Worm (Caenorhabditis elegans) whole organism, L3 larva: Measurements from ENCODE around the gene cyc-2.1.

ENCODE experiments used
- R02D3.7 ChIP-seq: fragments of 150-350 bp; optimal IDR thresholded peaks from 2 replicates; lab custom pipeline; 2014; ENCODE audit warnings: missing biosample characterization, missing genetic modification characterization
- ZK546.5 ChIP-seq: sonication (generic microtip); optimal IDR thresholded peaks from 2 replicates; lab custom pipeline; 2017; ENCODE audit warnings: missing biosample characterization, missing genetic modification characterization
- ceh-82 ChIP-seq: fragments of 150-350 bp; optimal IDR thresholded peaks from 2 replicates; lab custom pipeline; 2014; ENCODE audit warnings: missing biosample characterization, missing genetic modification characterization
- fkh-2 ChIP-seq: fragments of 150-350 bp; optimal IDR thresholded peaks from 2 replicates; lab custom pipeline; 2014; ENCODE audit warnings: missing biosample characterization, missing genetic modification reagents, missing genetic modification characterization
- lin-39 ChIP-seq: fragments of 150-350 bp; optimal IDR thresholded peaks from 2 replicates; lab custom pipeline; 2018; ENCODE audit warnings: missing biosample characterization, missing genetic modification reagents, missing genetic modification characterization
- mdl-1 ChIP-seq: fragments of 150-350 bp; optimal IDR thresholded peaks from 2 replicates; lab custom pipeline; 2014; ENCODE audit warnings: missing biosample characterization, missing genetic modification characterization
- skn-1 ChIP-seq: fragments of 150-350 bp; optimal IDR thresholded peaks from 2 replicates; lab custom pipeline; 2014; ENCODE audit warnings: missing biosample characterization, missing genetic modification characterization
- unc-39 ChIP-seq: sonication (generic microtip); optimal IDR thresholded peaks from 4 replicates; lab custom pipeline; 2017; ENCODE audit warnings: missing biosample characterization, missing genetic modification characterization
- ztf-4 ChIP-seq: fragments of 150-350 bp; optimal IDR thresholded peaks from 2 replicates; lab custom pipeline; 2014; ENCODE audit warnings: missing biosample characterization, missing genetic modification characterization

DNA sequence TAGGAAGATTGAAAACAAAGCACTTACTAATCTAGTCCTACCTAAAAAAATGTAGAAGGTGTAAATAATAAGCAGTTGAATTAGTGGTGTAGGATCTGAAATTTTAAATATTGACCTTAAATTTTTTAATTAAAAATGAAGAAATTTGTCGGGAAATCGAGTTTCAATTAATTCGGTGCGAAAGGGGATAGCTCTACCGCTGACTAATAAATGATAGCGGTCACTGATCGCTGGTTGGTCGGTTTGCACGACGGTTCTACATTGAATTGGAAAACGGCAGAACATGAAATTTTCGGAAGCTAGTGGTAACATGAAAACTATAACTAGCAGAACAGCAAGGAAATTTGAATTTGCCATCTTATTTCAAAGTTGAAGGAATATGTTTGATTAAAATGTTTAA lies 31.3 kb upstream of the cyc-2.1 start, which contains the start of gene set-15:
- TF ChIP-seq ZK546.5 (tag; lab: Kevin White, UChicago) (no peak), fkh-2 (no peak), skn-1 (tag; lab: Kevin White, UChicago) (no peak), lin-39 (tag; lab: Kevin White, UChicago) (no peak), unc-39 (no peak), ceh-82 (tag; lab: Kevin White, UChicago) (no peak), mdl-1 (no peak), ztf-4 (tag; lab: Kevin White, UChicago) (no peak), R02D3.7 (tag; lab: Kevin White, UChicago) (no peak)
